Fruit fly (Drosophila melanogaster): Measurements from ENCODE around the gene jar.

The jar gene

dm6 chr3R:24267580-24268202 lies 3.3 kb downstream of the jar start:
- TF ChIP-seq Sox15 (GFP tag; optimal IDR thresholded peaks at IDR 0.05) (no peak), esn (GFP tag; optimal IDR thresholded peaks at IDR 0.05) (no peak), Met (GFP tag; optimal IDR thresholded peaks at IDR 0.05) (no peak), lz (GFP tag; optimal IDR thresholded peaks at IDR 0.05) (no peak)

dm6 chr3R:24266786-24267579 lies 4.0 kb downstream of the jar start:
- TF ChIP-seq CG16779 (tag; optimal IDR thresholded peaks at IDR 0.05) (peak; percentile 73), cyc (GFP tag; optimal IDR thresholded peaks at IDR 0.05) (peak; percentile 68), CG3032 (tag; optimal IDR thresholded peaks at IDR 0.05) (peak; percentile 94), dsx (GFP tag; optimal IDR thresholded peaks at IDR 0.05; ENCODE audit: poor library complexity, severe bottlenecking) (peak; percentile 84), Gug (GFP tag; IDR thresholded peaks at IDR 0.05) (peak; percentile 63; the same call in 1 of the 2 replicates), Met (GFP tag; optimal IDR thresholded peaks at IDR 0.05) (peak; percentile 21), ss (GFP tag; optimal IDR thresholded peaks at IDR 0.05) (peak; percentile 92 to 95), CG6854 (GFP tag; optimal IDR thresholded peaks at IDR 0.05) (peak; percentile 62), Hr4 (GFP tag; optimal IDR thresholded peaks at IDR 0.05) (peak; percentile 87), CG6163 (GFP tag; IDR thresholded peaks at IDR 0.05) (peak; percentile 69; the same call in 2 of the 3 replicates), Sox14 (GFP tag; optimal IDR thresholded peaks at IDR 0.05) (peak; percentile 81), CG10669 (GFP tag; optimal IDR thresholded peaks at IDR 0.05) (peak; percentile 86), CG9139 (GFP tag; optimal IDR thresholded peaks at IDR 0.05) (peak; percentile 76), eg (GFP tag; IDR thresholded peaks at IDR 0.05) (peak; percentile 62; the same call in 1 of the 3 replicates), CG7368 (GFP tag; optimal IDR thresholded peaks at IDR 0.05) (peak; percentile 70), OdsH (GFP tag; optimal IDR thresholded peaks at IDR 0.05) (peak; percentile 88), esn (GFP tag; optimal IDR thresholded peaks at IDR 0.05) (peak; percentile 89), CG31627 (GFP tag; optimal IDR thresholded peaks at IDR 0.05) (peak; percentile 62), Hr39 (GFP tag; optimal IDR thresholded peaks at IDR 0.05) (peak; percentile 59), achi (GFP tag; optimal IDR thresholded peaks at IDR 0.05) (peak; percentile 90), CG8632 (GFP tag; optimal IDR thresholded peaks at IDR 0.05) (peak; percentile 86), CG8119 (GFP tag; IDR thresholded peaks at IDR 0.05) (peak; percentile 87), CG11294 (GFP tag; IDR thresholded peaks at IDR 0.05) (no peak; the same call in 1 of the 2 replicates), CG11762 (GFP tag; optimal IDR thresholded peaks at IDR 0.05; ENCODE audit: insufficient read depth) (peak; percentile 84), CG32006 (GFP tag; optimal IDR thresholded peaks at IDR 0.05) (peak; percentile 92), Ets21C (GFP tag; optimal IDR thresholded peaks at IDR 0.05) (peak; percentile 44), Eip78C (GFP tag) (peak; percentile 97), CG11902 (GFP tag; optimal IDR thresholded peaks at IDR 0.05) (peak; percentile 71), Lpt (GFP tag; optimal IDR thresholded peaks at IDR 0.05) (peak; percentile 82), Ets96B (tag; optimal IDR thresholded peaks at IDR 0.05) (peak; percentile 90), CG6276 (GFP tag; optimal IDR thresholded peaks at IDR 0.05) (peak; percentile 82), topi (GFP tag; optimal IDR thresholded peaks at IDR 0.05) (peak; percentile 80), Hr38 (GFP tag; optimal IDR thresholded peaks at IDR 0.05) (no peak), Eip75B (GFP tag; optimal IDR thresholded peaks at IDR 0.05) (peak; percentile 87), pdm3 (GFP tag; optimal IDR thresholded peaks at IDR 0.05) (peak; percentile 82), Sox102F (GFP tag; optimal IDR thresholded peaks at IDR 0.05) (peak; percentile 80), CG1621 (tag; optimal IDR thresholded peaks at IDR 0.05) (peak; percentile 79), CG6808 (GFP tag; optimal IDR thresholded peaks at IDR 0.05) (peak; percentile 93), fd85E (GFP tag; optimal IDR thresholded peaks at IDR 0.05) (no peak), CG6792 (GFP tag; optimal IDR thresholded peaks at IDR 0.05) (peak; percentile 88), dac (GFP tag; optimal IDR thresholded peaks at IDR 0.05) (peak; percentile 53), Sox15 (GFP tag; optimal IDR thresholded peaks at IDR 0.05) (peak; percentile 79), Blimp-1 (GFP tag; optimal IDR thresholded peaks at IDR 0.05) (peak; percentile 60), Eip93F (GFP tag; optimal IDR thresholded peaks at IDR 0.05) (peak; percentile 62), vri (GFP tag; optimal IDR thresholded peaks at IDR 0.05) (peak; percentile 65), lz (GFP tag; optimal IDR thresholded peaks at IDR 0.05) (peak; percentile 74)
